Fruit fly (Drosophila melanogaster): Measurements from ENCODE around the gene CG43322.

dm6 chr2L:7060751-7061150 lies 47.6 kb downstream of the CG43322 start, which contains the start of gene Mst27D:
- TF ChIP-seq Myc (optimal IDR thresholded peaks at IDR 0.05) (no peak), insv (optimal IDR thresholded peaks at IDR 0.05) (no peak), ttk (optimal IDR thresholded peaks at IDR 0.05) (no peak), h (optimal IDR thresholded peaks at IDR 0.05) (no peak), Sin3A (optimal IDR thresholded peaks at IDR 0.05) (no peak)
